Fruit fly (Drosophila melanogaster) Kc167 (cell line): ENCODE results near the gene TwdlX.

Experiments used
- Myc ChIP-seq: fragments of >200 bp; optimal IDR thresholded peaks from 2 replicates; lab custom pipeline; 2017; ENCODE audit warnings: missing external identifiers
- Sin3A ChIP-seq: fragments of >200 bp; optimal IDR thresholded peaks from 2 replicates; lab custom pipeline; 2018; ENCODE audit warnings: missing external identifiers
- h ChIP-seq: fragments of >200 bp; optimal IDR thresholded peaks from 3 replicates; lab custom pipeline; 2018; ENCODE audit warnings: missing external identifiers
- insv ChIP-seq: fragments of >200 bp; optimal IDR thresholded peaks from 3 replicates; lab custom pipeline; 2018; ENCODE audit warnings: missing external identifiers
- psq ChIP-seq: fragments of >200 bp; optimal IDR thresholded peaks from 2 replicates; lab custom pipeline; 2017; ENCODE audit warnings: missing external identifiers

- TF ChIP-seq insv (lab: Kevin White, UChicago) (no peak), Sin3A (lab: Kevin White, UChicago) (no peak), Myc (no peak), h (lab: Kevin White, UChicago) (no peak), psq (no peak)
These were observed 37.0 kb upstream of the TwdlX start for dm6 chrX:16693805-16694387.
